Worm (Caenorhabditis elegans) whole organism, mixed stage, embryonic: ENCODE data around the gene C32D5.12.

Experiments used
- nhr-76 ChIP-seq: sonication (generic microtip); optimal IDR thresholded peaks from 2 replicates; lab custom pipeline; 2017; ENCODE audit warnings: missing biosample characterization, missing genetic modification characterization
- unc-39 ChIP-seq: fragments of 150-350 bp; optimal IDR thresholded peaks from 2 replicates; lab custom pipeline; 2014; ENCODE audit warnings: missing biosample characterization, missing genetic modification characterization

- no peak for TF ChIP-seq nhr-76 (tag; lab: Kevin White, UChicago)
- TF ChIP-seq unc-39 (tag; lab: Kevin White, UChicago), result no peak
Observed at ce11 chrII:6386467-6386866, 27.7 kb upstream of the C32D5.12 start, which contains the start of gene F58F12.4.
